Fruit fly (Drosophila melanogaster): ENCODE results near the gene CG11374.

CG11374 gene

dm6 chr2L:71869-72751 lies 4.0 kb upstream of the CG11374 start:
- TF ChIP-seq EcR (GFP tag; optimal IDR thresholded peaks at IDR 0.05) (no peak), psq (optimal IDR thresholded peaks at IDR 0.05) (no peak), Dll (optimal IDR thresholded peaks at IDR 0.05) (no peak), CG8478 (optimal IDR thresholded peaks at IDR 0.05) (no peak), usp (GFP tag; optimal IDR thresholded peaks at IDR 0.05) (no peak), pan (optimal IDR thresholded peaks at IDR 0.05) (no peak)

DNA sequence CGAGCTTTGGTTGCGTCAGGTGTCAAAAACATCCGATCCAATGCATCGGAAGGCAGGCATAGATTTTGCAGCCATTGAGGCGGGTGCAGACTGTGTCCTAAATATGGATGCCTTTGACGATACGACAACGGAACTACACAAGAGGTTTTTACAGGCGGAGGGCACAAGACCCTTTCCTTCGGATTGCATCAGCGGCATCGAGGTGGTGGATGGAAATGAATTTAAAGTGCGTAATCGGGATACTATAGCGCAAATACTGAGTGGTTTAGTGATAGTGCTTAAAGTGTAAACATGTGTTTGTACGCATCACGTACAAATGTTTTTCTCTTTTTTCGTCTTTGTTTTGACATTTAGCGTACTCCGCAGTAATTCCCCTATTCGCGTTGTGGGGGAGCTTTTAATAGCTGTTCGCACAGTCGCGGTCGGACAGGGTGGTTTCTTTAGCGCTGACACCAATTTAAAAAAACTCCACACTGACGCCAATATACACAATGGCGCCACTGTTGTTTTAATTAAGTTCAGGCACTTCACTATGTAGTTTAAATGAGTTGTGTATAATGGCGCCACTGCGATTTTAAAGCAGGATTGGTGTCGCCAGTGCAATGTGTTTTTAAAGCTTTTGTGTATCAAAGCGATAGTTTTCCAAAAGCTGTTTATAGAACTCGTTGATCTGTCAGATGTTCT lies 3.3 kb upstream of the CG11374 start:
- no peak for TF ChIP-seq usp (GFP tag; optimal IDR thresholded peaks at IDR 0.05)
- no peak for TF ChIP-seq EcR (GFP tag; optimal IDR thresholded peaks at IDR 0.05)
- TF ChIP-seq pan (optimal IDR thresholded peaks at IDR 0.05), result no peak
- no peak for TF ChIP-seq psq (optimal IDR thresholded peaks at IDR 0.05)
- no peak for TF ChIP-seq Dll (optimal IDR thresholded peaks at IDR 0.05)
- no peak for TF ChIP-seq CG8478 (optimal IDR thresholded peaks at IDR 0.05)

dm6 chr2L:73760-74388 lies 2.3 kb upstream of the CG11374 start:
- TF ChIP-seq Dll (optimal IDR thresholded peaks at IDR 0.05) (no peak), psq (optimal IDR thresholded peaks at IDR 0.05) (no peak), EcR (GFP tag; optimal IDR thresholded peaks at IDR 0.05) (no peak), CG8478 (optimal IDR thresholded peaks at IDR 0.05) (no peak), pan (optimal IDR thresholded peaks at IDR 0.05) (no peak), usp (GFP tag; optimal IDR thresholded peaks at IDR 0.05) (no peak)

- TF ChIP-seq pan (optimal IDR thresholded peaks at IDR 0.05) (no peak), EcR (GFP tag; optimal IDR thresholded peaks at IDR 0.05) (no peak), psq (optimal IDR thresholded peaks at IDR 0.05) (no peak), Dll (optimal IDR thresholded peaks at IDR 0.05) (no peak), CG8478 (optimal IDR thresholded peaks at IDR 0.05) (no peak), usp (GFP tag; optimal IDR thresholded peaks at IDR 0.05) (no peak)
Measured at dm6 chr2L:78828-79227, 2.7 kb downstream of the CG11374 start.

DNA sequence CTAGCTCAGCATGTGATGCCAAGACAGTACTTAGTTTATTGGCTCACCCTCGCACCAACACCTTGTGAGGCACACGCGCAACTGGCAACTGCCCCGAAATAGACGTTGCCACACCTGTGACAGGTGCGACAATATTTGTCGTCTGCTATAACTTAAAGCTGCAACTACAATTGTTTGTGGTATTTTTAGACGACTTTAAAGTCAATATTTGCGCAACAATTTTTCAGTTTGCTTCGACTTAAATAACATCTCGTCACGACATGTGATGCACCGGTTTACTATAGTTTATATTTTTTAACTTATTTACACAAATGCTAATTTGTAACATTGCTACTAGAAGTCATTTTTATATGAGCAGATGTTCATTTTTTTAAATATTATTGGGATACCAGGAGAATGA lies 5.0 kb downstream of the CG11374 start:
- TF ChIP-seq EcR (GFP tag; optimal IDR thresholded peaks at IDR 0.05) (no peak), Dll (optimal IDR thresholded peaks at IDR 0.05) (no peak), usp (GFP tag; optimal IDR thresholded peaks at IDR 0.05) (no peak), psq (optimal IDR thresholded peaks at IDR 0.05) (no peak), pan (optimal IDR thresholded peaks at IDR 0.05) (no peak), CG8478 (optimal IDR thresholded peaks at IDR 0.05) (no peak)

- TF ChIP-seq CG8478 (optimal IDR thresholded peaks at IDR 0.05) (no peak), usp (GFP tag; optimal IDR thresholded peaks at IDR 0.05) (no peak), pan (optimal IDR thresholded peaks at IDR 0.05) (no peak), Dll (optimal IDR thresholded peaks at IDR 0.05) (no peak), EcR (GFP tag; optimal IDR thresholded peaks at IDR 0.05) (no peak)
Measured at dm6 chr2L:82080-82479, 5.9 kb downstream of the CG11374 start.

- no peak for TF ChIP-seq EcR (GFP tag; optimal IDR thresholded peaks at IDR 0.05)
- TF ChIP-seq pan (optimal IDR thresholded peaks at IDR 0.05), result no peak
- TF ChIP-seq psq (optimal IDR thresholded peaks at IDR 0.05), result no peak
- no peak for TF ChIP-seq usp (GFP tag; optimal IDR thresholded peaks at IDR 0.05)
- no peak for TF ChIP-seq Dll (optimal IDR thresholded peaks at IDR 0.05)
- TF ChIP-seq CG8478 (optimal IDR thresholded peaks at IDR 0.05), result no peak
Measured at dm6 chr2L:85099-85498, 9.0 kb downstream of the CG11374 start.

DNA sequence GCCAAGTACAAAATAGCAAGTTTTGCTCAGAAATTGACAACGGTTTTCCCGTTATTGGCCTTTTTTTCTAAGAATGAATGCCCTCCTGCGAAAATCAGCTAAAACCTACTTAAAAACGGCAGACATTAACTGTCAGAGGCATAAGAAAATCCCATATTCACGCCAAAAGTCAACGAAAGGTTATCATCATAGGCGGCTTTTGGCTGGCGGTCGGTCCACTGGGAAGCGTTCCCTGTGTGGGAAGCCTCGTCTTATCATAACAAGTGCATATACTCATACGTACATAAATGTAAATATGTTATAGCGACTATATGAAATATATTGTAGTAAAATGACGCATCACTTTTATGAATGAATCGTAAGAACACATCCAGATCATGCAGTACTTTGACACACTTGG lies 9.6 kb downstream of the CG11374 start:
- TF ChIP-seq EcR (GFP tag; optimal IDR thresholded peaks at IDR 0.05), result no peak
- TF ChIP-seq usp (GFP tag; optimal IDR thresholded peaks at IDR 0.05), result no peak
- TF ChIP-seq pan (optimal IDR thresholded peaks at IDR 0.05), result no peak
- no peak for TF ChIP-seq psq (optimal IDR thresholded peaks at IDR 0.05)

DNA sequence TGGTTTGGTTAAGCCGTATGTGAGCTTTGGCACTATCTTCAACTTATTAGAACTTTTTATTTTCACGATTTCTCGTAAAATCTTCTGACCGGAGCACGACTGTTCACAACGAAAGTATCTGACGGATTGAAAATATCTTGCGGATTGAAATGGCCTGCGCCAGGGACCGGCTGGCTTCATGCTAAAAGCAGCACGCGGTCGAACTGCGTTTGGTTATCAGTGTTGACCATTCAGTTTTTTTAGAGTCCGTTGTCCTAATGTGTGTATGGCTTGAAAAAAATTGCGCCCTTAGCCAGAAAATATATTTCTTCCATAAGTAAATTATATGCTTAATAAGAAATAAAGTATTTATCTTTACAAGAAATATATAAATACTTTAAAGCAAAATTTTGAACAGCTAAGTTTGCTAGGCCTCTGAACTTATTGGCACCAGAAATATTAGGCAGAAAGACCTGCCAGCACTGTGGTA lies 11.1 kb downstream of the CG11374 start, which contains the start of gene net:
Gene net (minus strand): TSS at position 133 of the 469 bp plus-strand sequence.
- no peak for TF ChIP-seq psq (optimal IDR thresholded peaks at IDR 0.05)

- TF ChIP-seq CG8478 (optimal IDR thresholded peaks at IDR 0.05), result no peak
- TF ChIP-seq Dll (optimal IDR thresholded peaks at IDR 0.05), result no peak
- TF ChIP-seq psq (optimal IDR thresholded peaks at IDR 0.05), result no peak
- TF ChIP-seq usp (GFP tag; optimal IDR thresholded peaks at IDR 0.05), result no peak
- no peak for TF ChIP-seq pan (optimal IDR thresholded peaks at IDR 0.05)
- no peak for TF ChIP-seq EcR (GFP tag; optimal IDR thresholded peaks at IDR 0.05)
Measured at dm6 chr2L:88528-88927, 12.4 kb downstream of the CG11374 start.

DNA sequence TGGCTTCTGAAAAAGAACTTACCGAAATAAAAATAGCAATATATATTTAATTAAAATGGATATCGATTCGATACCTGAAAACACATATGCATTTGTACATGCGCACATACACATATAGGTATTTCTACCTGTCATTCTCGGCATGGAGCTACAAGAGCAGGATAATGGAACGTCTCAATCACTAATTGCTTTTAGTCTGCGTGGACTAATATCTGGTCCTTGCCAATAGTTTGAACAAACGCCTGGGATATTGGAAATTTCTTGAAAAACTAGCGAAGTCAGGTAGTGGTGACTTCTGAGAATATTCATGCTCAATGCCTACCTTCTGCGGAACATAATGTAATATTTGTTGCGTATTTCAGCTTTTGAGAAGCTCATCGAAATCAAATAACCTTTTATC lies 13.0 kb downstream of the CG11374 start:
- no peak for TF ChIP-seq EcR (GFP tag; optimal IDR thresholded peaks at IDR 0.05)
- no peak for TF ChIP-seq psq (optimal IDR thresholded peaks at IDR 0.05)
- TF ChIP-seq CG8478 (optimal IDR thresholded peaks at IDR 0.05), result no peak
- TF ChIP-seq usp (GFP tag; optimal IDR thresholded peaks at IDR 0.05), result no peak
- no peak for TF ChIP-seq pan (optimal IDR thresholded peaks at IDR 0.05)
- no peak for TF ChIP-seq Dll (optimal IDR thresholded peaks at IDR 0.05)

DNA sequence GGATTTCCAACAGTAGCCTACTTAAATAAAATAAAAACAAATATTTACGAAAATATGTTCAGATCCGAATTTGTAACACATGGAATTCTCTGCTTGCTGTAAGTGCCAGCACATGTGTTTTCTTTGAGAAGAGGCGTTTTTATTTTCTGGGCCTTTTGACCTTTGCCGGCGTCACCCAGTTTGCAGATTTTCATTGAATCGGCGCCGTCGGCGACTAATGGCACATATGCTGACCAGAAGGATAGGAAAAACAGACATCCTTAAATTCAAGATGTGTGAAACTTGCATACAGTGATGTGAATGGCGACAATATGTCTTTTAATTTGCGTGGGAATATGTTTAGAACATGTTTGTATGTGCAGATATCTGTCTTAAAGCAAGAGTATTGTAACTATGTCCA lies 13.9 kb downstream of the CG11374 start:
- TF ChIP-seq psq (optimal IDR thresholded peaks at IDR 0.05), result no peak
- TF ChIP-seq CG8478 (optimal IDR thresholded peaks at IDR 0.05), result no peak
- TF ChIP-seq EcR (GFP tag; optimal IDR thresholded peaks at IDR 0.05), result no peak
- no peak for TF ChIP-seq pan (optimal IDR thresholded peaks at IDR 0.05)
- TF ChIP-seq Dll (optimal IDR thresholded peaks at IDR 0.05), result no peak
